Worm (Caenorhabditis elegans) whole organism, L4 larva: ENCODE measurements around the gene T05B11.4.

Experiments used
- Y5F2A.4 ChIP-seq: fragments of 200-800 bp; sonication (Bioruptor generic); optimal IDR thresholded peaks from 2 replicates; lab custom pipeline; 2018; ENCODE audit warnings: mild to moderate bottlenecking, missing genetic modification characterization, missing compliant biosample characterization
- Y75B8A.6 ChIP-seq: fragments of 200-800 bp; sonication (Bioruptor generic); IDR thresholded peaks from 2 replicates; pipeline ENCODE4 v1.3.6; 2022; ENCODE audit warnings: missing genetic modification reagents, missing genetic modification characterization, missing compliant biosample characterization
- aha-1 ChIP-seq: fragments of 150-350 bp; peaks from one replicate; lab custom pipeline; 2014; ENCODE audit warnings: missing biosample characterization, missing genetic modification characterization
- arid-1 ChIP-seq: fragments of 200-800 bp; sonication (Bioruptor generic); conservative IDR thresholded peaks from 2 replicates; pipeline ENCODE4 v1.3.6; 2022; ENCODE audit warnings: missing genetic modification reagents, missing genetic modification characterization, missing compliant biosample characterization
- ceh-20 ChIP-seq: fragments of 200-800 bp; sonication (Bioruptor generic); IDR thresholded peaks from 2 replicates; pipeline ENCODE4 v1.3.6; 2022; ENCODE audit warnings: missing genetic modification reagents, missing genetic modification characterization, missing compliant biosample characterization
- daf-16 ChIP-seq, 3 experiments: sonication (generic microtip); optimal IDR thresholded peaks; 2 replicates each; lab custom pipeline; 2016 to 2017; ENCODE audit warnings: missing genetic modification characterization in 3 of 3, missing genetic modification reagents in 3 of 3, mild to moderate bottlenecking in 2 of 3, missing compliant biosample characterization in 2 of 3, missing biosample characterization in 1 of 3, moderate library complexity in 1 of 3
- dmd-6 ChIP-seq: fragments of 200-800 bp; sonication (Bioruptor generic); IDR thresholded peaks from 2 replicates; pipeline ENCODE4 v1.3.6; 2022; ENCODE audit warnings: missing genetic modification reagents, missing genetic modification characterization, missing compliant biosample characterization
- dmd-8 ChIP-seq: fragments of 200-800 bp; sonication (Bioruptor generic); IDR thresholded peaks from 2 replicates; pipeline ENCODE4 v1.3.6; 2022; ENCODE audit warnings: missing genetic modification characterization, missing compliant biosample characterization
- dpl-1 ChIP-seq: fragments of 150-350 bp; optimal IDR thresholded peaks from 2 replicates; lab custom pipeline; 2014; ENCODE audit warnings: missing biosample characterization, missing genetic modification reagents, missing genetic modification characterization
- dve-1 ChIP-seq: sonication (generic microtip); optimal IDR thresholded peaks from 2 replicates; lab custom pipeline; 2017; ENCODE audit warnings: antibody characterized with exemption, mild to moderate bottlenecking, missing genetic modification characterization, missing compliant biosample characterization; ENCODE audit not compliant: insufficient read depth
- fkh-10 ChIP-seq: fragments of 150-350 bp; optimal IDR thresholded peaks from 2 replicates; lab custom pipeline; 2014; ENCODE audit warnings: missing biosample characterization, missing genetic modification reagents, missing genetic modification characterization
- hlh-11 ChIP-seq: fragments of 200-800 bp; sonication (Bioruptor generic); optimal IDR thresholded peaks from 2 replicates; lab custom pipeline; 2018; ENCODE audit warnings: mild to moderate bottlenecking, missing genetic modification characterization, missing compliant biosample characterization
- hlh-30 ChIP-seq: sonication (generic microtip); optimal IDR thresholded peaks from 2 replicates; lab custom pipeline; 2017; ENCODE audit warnings: antibody characterized with exemption, mild to moderate bottlenecking, missing genetic modification characterization, missing compliant biosample characterization; ENCODE audit not compliant: insufficient read depth
- hmg-1.1 ChIP-seq: fragments of 200-800 bp; sonication (Bioruptor generic); IDR thresholded peaks from 2 replicates; pipeline ENCODE4 v1.3.6; 2022; ENCODE audit warnings: missing genetic modification reagents, missing genetic modification characterization, missing compliant biosample characterization
- lin-15B ChIP-seq: fragments of 150-350 bp; sonication (generic microtip); optimal IDR thresholded peaks from 3 replicates; lab custom pipeline; 2014; ENCODE audit warnings: missing biosample characterization, missing genetic modification characterization
- lsy-2 ChIP-seq, 2 experiments: fragments of 150-350 bp in 1 of 2; sonication (generic microtip) in 1 of 2; optimal IDR thresholded peaks; 2 replicates each; lab custom pipeline; 2014 to 2017; ENCODE audit warnings: missing biosample characterization in 2 of 2, missing genetic modification characterization in 2 of 2
- madf-9 ChIP-seq: fragments of 200-800 bp; sonication (Bioruptor generic); conservative IDR thresholded peaks from 2 replicates; pipeline ENCODE4 v1.3.6; 2022; ENCODE audit warnings: missing genetic modification reagents, missing genetic modification characterization, missing compliant biosample characterization
- mdl-1 ChIP-seq, 2 experiments: fragments of 150-350 bp in 1 of 2; sonication (generic microtip) in 1 of 2; optimal IDR thresholded peaks; 2 replicates each; lab custom pipeline; 2014 to 2017; ENCODE audit warnings: missing biosample characterization in 2 of 2, missing genetic modification characterization in 2 of 2
- mdt-29 ChIP-seq: fragments of 200-800 bp; sonication (Bioruptor generic); IDR thresholded peaks from 2 replicates; pipeline ENCODE4 v1.3.6; 2022; ENCODE audit warnings: missing genetic modification reagents, missing genetic modification characterization, missing compliant biosample characterization
- mep-1 ChIP-seq: fragments of 150-350 bp; sonication (generic microtip); optimal IDR thresholded peaks from 3 replicates; lab custom pipeline; 2014; ENCODE audit warnings: missing biosample characterization, missing genetic modification characterization
- mxl-2 ChIP-seq: fragments of 200-800 bp; sonication (Bioruptor generic); conservative IDR thresholded peaks from 2 replicates; pipeline ENCODE4 v1.3.6; 2022; ENCODE audit warnings: missing genetic modification reagents, missing genetic modification characterization, missing compliant biosample characterization
- nhr-11 ChIP-seq: fragments of 150-350 bp; optimal IDR thresholded peaks from 2 replicates; lab custom pipeline; 2014; ENCODE audit warnings: missing biosample characterization, missing genetic modification characterization
- nhr-111 ChIP-seq: fragments of 200-800 bp; sonication (Bioruptor generic); optimal IDR thresholded peaks from 2 replicates; lab custom pipeline; 2018; ENCODE audit warnings: mild to moderate bottlenecking, missing genetic modification characterization, missing compliant biosample characterization
- nhr-28 ChIP-seq: fragments of 150-350 bp; optimal IDR thresholded peaks from 2 replicates; lab custom pipeline; 2014; ENCODE audit warnings: missing biosample characterization, missing genetic modification characterization
- nhr-42 ChIP-seq: fragments of 200-800 bp; sonication (Bioruptor generic); IDR thresholded peaks from 2 replicates; pipeline ENCODE4 v1.3.6; 2022; ENCODE audit warnings: missing genetic modification characterization, missing compliant biosample characterization
- php-3 ChIP-seq: fragments of 200-800 bp; sonication (Bioruptor generic); IDR thresholded peaks from 2 replicates; pipeline ENCODE4 v1.3.6; 2022; ENCODE audit warnings: missing genetic modification reagents, missing genetic modification characterization, missing compliant biosample characterization
- pqm-1 ChIP-seq: sonication (generic microtip); optimal IDR thresholded peaks from 2 replicates; lab custom pipeline; 2017; ENCODE audit warnings: missing biosample characterization, missing genetic modification characterization
- rbr-2 ChIP-seq: sonication (generic microtip); optimal IDR thresholded peaks from 2 replicates; lab custom pipeline; 2016; ENCODE audit warnings: missing genotype, missing genetic modification characterization, missing compliant biosample characterization
- skn-1 ChIP-seq: fragments of 150-350 bp; optimal IDR thresholded peaks from 2 replicates; lab custom pipeline; 2014; ENCODE audit warnings: missing biosample characterization, missing genetic modification characterization
- snpc-4 ChIP-seq: fragments of 150-350 bp; optimal IDR thresholded peaks from 2 replicates; lab custom pipeline; 2014; ENCODE audit warnings: missing biosample characterization, missing genetic modification characterization
- tag-97 ChIP-seq: fragments of 200-800 bp; sonication (Bioruptor generic); IDR thresholded peaks from 2 replicates; pipeline ENCODE4 v1.3.6; 2022; ENCODE audit warnings: missing genetic modification characterization, missing compliant biosample characterization
- unc-62 ChIP-seq, 3 experiments: fragments of 150-350 bp in 1 of 3; sonication (generic microtip); optimal IDR thresholded peaks in 2 of 3; peaks in 1 of 3; 1 replicate in 1 of 3; 2 replicates in 2 of 3; lab custom pipeline; 2014 to 2017; ENCODE audit warnings: missing biosample characterization in 3 of 3, missing genetic modification characterization in 3 of 3, missing genetic modification reagents in 3 of 3, missing genotype in 1 of 3
- vab-7 ChIP-seq: fragments of 200-800 bp; sonication (Bioruptor generic); IDR thresholded peaks from 2 replicates; pipeline ENCODE4 v1.3.6; 2022; ENCODE audit warnings: missing genetic modification reagents, missing genetic modification characterization, missing compliant biosample characterization
- zfp-2 ChIP-seq: sonication (generic microtip); optimal IDR thresholded peaks from 2 replicates; lab custom pipeline; 2016; ENCODE audit warnings: mild to moderate bottlenecking, missing genetic modification characterization, missing compliant biosample characterization
- ztf-7 ChIP-seq: fragments of 150-350 bp; optimal IDR thresholded peaks from 2 replicates; lab custom pipeline; 2014; ENCODE audit warnings: missing biosample characterization, missing genetic modification characterization

T05B11.4 gene

ce11 chrV:7761906-7762305, 7.4 kb upstream of the T05B11.4 start:
- TF ChIP-seq arid-1 (GFP tag; lab: Robert Waterston, UW) (no peak), lin-15B (tag; lab: Kevin White, UChicago) (no peak), vab-7 (GFP tag; lab: Robert Waterston, UW) (no peak), dmd-6 (no peak), zfp-2 (no peak), mdt-29 (GFP tag; lab: Robert Waterston, UW) (0 out of 2 replicates have a peak, but pooled peaks have one; percentile 20), tag-97 (no peak)

- TF ChIP-seq madf-9 (GFP tag; lab: Robert Waterston, UW) (no peak), pqm-1 (tag; lab: Kevin White, UChicago) (peak; percentile 28), dmd-6 (peak; percentile 32; the same call in 1 of the 2 replicates), ztf-7 (tag; lab: Kevin White, UChicago) (peak; percentile 20), snpc-4 (tag; lab: Kevin White, UChicago) (no peak), php-3 (GFP tag; lab: Robert Waterston, UW) (0 out of 2 replicates have a peak, but pooled peaks have one; percentile 25), daf-16 (GFP tag; optimal IDR thresholded peaks at IDR 0.05; lab: Kevin White, UChicago) (no peak), daf-16 (tag; optimal IDR thresholded peaks at IDR 0.05; lab: Kevin White, UChicago) (peak; percentile 64), dve-1 (tag; lab: Kevin White, UChicago) (peak; percentile 13)
These were observed 5.7 kb upstream of the T05B11.4 start, which contains the start of gene hint-3 for ce11 chrV:7760174-7760573. Gene hint-3 (plus strand): TSS chrV:7760474.

DNA sequence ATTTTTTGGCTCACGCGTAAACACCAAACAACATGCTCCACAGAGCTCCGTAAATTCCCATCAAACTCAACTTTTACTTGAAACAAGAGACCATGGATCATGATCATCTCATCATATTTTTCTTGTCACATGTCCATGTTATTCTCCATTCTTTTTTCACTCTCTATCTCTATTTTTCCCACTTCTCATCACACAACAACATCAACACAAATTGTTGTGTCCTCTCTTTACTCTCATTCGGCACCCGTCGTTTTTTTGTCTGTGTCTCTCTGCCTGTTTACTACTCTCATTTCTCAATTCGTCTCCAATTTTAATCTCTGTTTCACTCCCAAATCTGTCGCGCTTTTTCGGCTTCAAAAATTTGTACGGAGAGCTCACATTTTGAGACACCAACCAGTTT, 4.8 kb upstream of the T05B11.4 start:
- TF ChIP-seq mep-1 (tag; lab: Kevin White, UChicago) (peak; percentile 63), snpc-4 (tag; lab: Kevin White, UChicago) (no peak), Y75B8A.6 (GFP tag; lab: Robert Waterston, UW) (no peak), aha-1 (peak; percentile 92), skn-1 (tag; lab: Kevin White, UChicago) (no peak), Y5F2A.4 (GFP tag; lab: Kevin White, UChicago) (no peak), hlh-11 (tag; lab: Kevin White, UChicago) (peak; percentile 61), nhr-28 (tag; lab: Kevin White, UChicago) (peak; percentile 76), fkh-10 (GFP tag; lab: Kevin White, UChicago) (peak; percentile 2), daf-16 (GFP tag; optimal IDR thresholded peaks at IDR 0.05; lab: Kevin White, UChicago) (peak in 1 of 2 experiments; percentile 92), daf-16 (tag; optimal IDR thresholded peaks at IDR 0.05; lab: Kevin White, UChicago) (peak; percentile 87), lsy-2 (tag; optimal IDR thresholded peaks at IDR 0.05; lab: Kevin White, UChicago) (peak in 1 of 2 experiments; percentile 52), hmg-1.1 (GFP tag; lab: Robert Waterston, UW) (0 out of 2 replicates have a peak, but pooled peaks have one; percentile 37), unc-62 (GFP tag; optimal IDR thresholded peaks at IDR 0.05 in 1 of 2; lab: Kevin White, UChicago) (peak in 1 of 2 experiments; percentile 99), unc-62 (tag; optimal IDR thresholded peaks at IDR 0.05; lab: Kevin White, UChicago) (no peak), rbr-2 (tag; lab: Kevin White, UChicago) (peak; percentile 52), nhr-11 (tag; lab: Kevin White, UChicago) (peak; percentile 78), ceh-20 (peak; percentile 57; the same call in 1 of the 2 replicates), dve-1 (tag; lab: Kevin White, UChicago) (peak; percentile 41), mdl-1 (tag; optimal IDR thresholded peaks at IDR 0.05; lab: Kevin White, UChicago) (peak in 1 of 2 experiments; percentile 86), dpl-1 (peak; percentile 17), vab-7 (GFP tag; lab: Robert Waterston, UW) (no peak), nhr-42 (GFP tag; lab: Robert Waterston, UW) (no peak), hlh-30 (tag; lab: Kevin White, UChicago) (peak; percentile 82), dmd-8 (GFP tag; lab: Robert Waterston, UW) (no peak), dmd-6 (peak; percentile 57), mxl-2 (no peak), nhr-111 (no peak)
